Worm (Caenorhabditis elegans) whole organism, midembryonic: ENCODE measurements around the gene srbc-32.

ENCODE experiments used
- T22C8.4 ChIP-seq: fragments of 200-800 bp; sonication (Bioruptor generic); IDR thresholded peaks from 2 replicates; pipeline ENCODE4 v1.3.6; 2022; ENCODE audit warnings: missing genetic modification characterization, missing compliant biosample characterization
- cog-1 ChIP-seq: sonication (generic microtip); optimal IDR thresholded peaks from 2 replicates; lab custom pipeline; 2016; ENCODE audit warnings: missing genetic modification characterization, missing compliant biosample characterization
- flt-1 ChIP-seq: fragments of 200-800 bp; sonication (Bioruptor generic); IDR thresholded peaks from 2 replicates; pipeline ENCODE4 v1.3.6; 2022; ENCODE audit warnings: missing genetic modification characterization, missing compliant biosample characterization
- ref-1 ChIP-seq: fragments of 200-800 bp; sonication (Bioruptor generic); conservative IDR thresholded peaks from 2 replicates; pipeline ENCODE4 v1.3.6; 2022; ENCODE audit warnings: missing genetic modification reagents, missing genetic modification characterization, missing compliant biosample characterization
- tab-1 ChIP-seq: fragments of 200-800 bp; sonication (Bioruptor generic); IDR thresholded peaks from 2 replicates; pipeline ENCODE4 v1.3.6; 2022; ENCODE audit warnings: missing genetic modification characterization, missing compliant biosample characterization
- ztf-23 ChIP-seq: fragments of 200-800 bp; sonication (Bioruptor generic); IDR thresholded peaks from 2 replicates; pipeline ENCODE4 v1.3.6; 2022; ENCODE audit warnings: missing genetic modification reagents, missing genetic modification characterization, missing compliant biosample characterization
- ztf-29 ChIP-seq: fragments of 200-800 bp; sonication (Bioruptor generic); IDR thresholded peaks from 2 replicates; pipeline ENCODE4 v1.3.6; 2022; ENCODE audit warnings: missing genetic modification reagents, missing genetic modification characterization, missing compliant biosample characterization

ce11 chrV:3450351-3450750, 36.4 kb downstream of the srbc-32 start:
- TF ChIP-seq ztf-29 (GFP tag; lab: Robert Waterston, UW) (no peak), cog-1 (tag; lab: Kevin White, UChicago) (no peak), flt-1 (no peak), ref-1 (GFP tag; lab: Robert Waterston, UW) (no peak), ztf-23 (GFP tag; lab: Robert Waterston, UW) (no peak), tab-1 (GFP tag; lab: Robert Waterston, UW) (no peak), T22C8.4 (GFP tag; lab: Robert Waterston, UW) (no peak)
